Worm (Caenorhabditis elegans) whole organism, L4 larva: Measurements from ENCODE around the gene Y46E12A.5.

Source experiments
- F26F4.8 ChIP-seq: fragments of 200-800 bp; sonication (Bioruptor generic); conservative IDR thresholded peaks from 2 replicates; pipeline ENCODE4 v1.3.6; 2022; ENCODE audit warnings: missing genetic modification characterization, missing compliant biosample characterization
- F49E8.2 ChIP-seq: sonication (generic microtip); optimal IDR thresholded peaks from 2 replicates; lab custom pipeline; 2016; ENCODE audit warnings: missing compliant biosample characterization, mild to moderate bottlenecking, missing genetic modification characterization, borderline replicate concordance
- R02D3.7 ChIP-seq: fragments of 150-350 bp; sonication (generic microtip); optimal IDR thresholded peaks from 3 replicates; lab custom pipeline; 2014; ENCODE audit warnings: missing biosample characterization, missing genetic modification characterization
- T26A8.4 ChIP-seq: fragments of 200-800 bp; sonication (Bioruptor generic); IDR thresholded peaks from 2 replicates; pipeline ENCODE4 v1.3.6; 2022; ENCODE audit warnings: missing genetic modification characterization, missing compliant biosample characterization
- Y48G9A.11 ChIP-seq: fragments of 200-800 bp; sonication (Bioruptor generic); IDR thresholded peaks from 2 replicates; pipeline ENCODE4 v1.3.6; 2022; ENCODE audit warnings: missing genetic modification reagents, missing genetic modification characterization, missing compliant biosample characterization
- Y5F2A.4 ChIP-seq: fragments of 200-800 bp; sonication (Bioruptor generic); optimal IDR thresholded peaks from 2 replicates; lab custom pipeline; 2018; ENCODE audit warnings: mild to moderate bottlenecking, missing genetic modification characterization, missing compliant biosample characterization
- ZK546.5 ChIP-seq, 2 experiments: sonication (generic microtip); optimal IDR thresholded peaks; 2 replicates each; lab custom pipeline; 2017; ENCODE audit warnings: missing biosample characterization in 2 of 2, missing genetic modification characterization in 2 of 2
- aly-2 ChIP-seq: sonication (generic microtip); optimal IDR thresholded peaks from 2 replicates; lab custom pipeline; 2018; ENCODE audit warnings: missing biosample characterization, missing genetic modification characterization
- arid-1 ChIP-seq: fragments of 200-800 bp; sonication (Bioruptor generic); conservative IDR thresholded peaks from 2 replicates; pipeline ENCODE4 v1.3.6; 2022; ENCODE audit warnings: missing genetic modification reagents, missing genetic modification characterization, missing compliant biosample characterization
- attf-4 ChIP-seq: sonication (generic microtip); optimal IDR thresholded peaks from 3 replicates; lab custom pipeline; 2017; ENCODE audit warnings: missing biosample characterization, missing genetic modification characterization
- ctbp-1 ChIP-seq: fragments of 200-800 bp; sonication (Bioruptor generic); IDR thresholded peaks from 2 replicates; pipeline ENCODE4 v1.3.6; 2022; ENCODE audit warnings: missing genetic modification reagents, missing genetic modification characterization, missing compliant biosample characterization
- daf-12 ChIP-seq: fragments of 150-350 bp; optimal IDR thresholded peaks from 2 replicates; lab custom pipeline; 2014; ENCODE audit warnings: missing biosample characterization, missing genetic modification reagents, missing genetic modification characterization
- daf-16 ChIP-seq, 3 experiments: sonication (generic microtip); optimal IDR thresholded peaks; 2 replicates each; lab custom pipeline; 2016 to 2017; ENCODE audit warnings: missing genetic modification characterization in 3 of 3, missing genetic modification reagents in 3 of 3, mild to moderate bottlenecking in 2 of 3, missing compliant biosample characterization in 2 of 3, missing biosample characterization in 1 of 3, moderate library complexity in 1 of 3
- daf-19 ChIP-seq: fragments of 200-800 bp; sonication (Bioruptor generic); conservative IDR thresholded peaks from 2 replicates; pipeline ENCODE4 v1.3.6; 2022; ENCODE audit warnings: missing genetic modification characterization, missing compliant biosample characterization
- daf-8 ChIP-seq: fragments of 200-800 bp; sonication (Bioruptor generic); IDR thresholded peaks from 2 replicates; pipeline ENCODE4 v1.3.6; 2022; ENCODE audit warnings: missing genetic modification characterization, missing compliant biosample characterization
- dmd-6 ChIP-seq: fragments of 200-800 bp; sonication (Bioruptor generic); IDR thresholded peaks from 2 replicates; pipeline ENCODE4 v1.3.6; 2022; ENCODE audit warnings: missing genetic modification reagents, missing genetic modification characterization, missing compliant biosample characterization
- dmd-8 ChIP-seq: fragments of 200-800 bp; sonication (Bioruptor generic); IDR thresholded peaks from 2 replicates; pipeline ENCODE4 v1.3.6; 2022; ENCODE audit warnings: missing genetic modification characterization, missing compliant biosample characterization
- egl-27 ChIP-seq: sonication (generic microtip); optimal IDR thresholded peaks from 3 replicates; lab custom pipeline; 2017; ENCODE audit warnings: missing biosample characterization, missing genetic modification reagents, missing genetic modification characterization
- egl-43 ChIP-seq: fragments of 200-800 bp; sonication (Bioruptor generic); IDR thresholded peaks from 2 replicates; pipeline ENCODE4 v1.3.6; 2022; ENCODE audit warnings: missing genetic modification reagents, missing genetic modification characterization, missing compliant biosample characterization
- fos-1 ChIP-seq: fragments of 150-350 bp; optimal IDR thresholded peaks from 2 replicates; lab custom pipeline; 2014; ENCODE audit warnings: missing biosample characterization, missing genetic modification characterization
- hlh-11 ChIP-seq: fragments of 200-800 bp; sonication (Bioruptor generic); optimal IDR thresholded peaks from 2 replicates; lab custom pipeline; 2018; ENCODE audit warnings: mild to moderate bottlenecking, missing genetic modification characterization, missing compliant biosample characterization
- lim-7 ChIP-seq: fragments of 200-800 bp; sonication (Bioruptor generic); IDR thresholded peaks from 2 replicates; pipeline ENCODE4 v1.3.6; 2022; ENCODE audit warnings: missing genetic modification characterization, missing compliant biosample characterization
- lin-13 ChIP-seq: fragments of 150-350 bp; optimal IDR thresholded peaks from 2 replicates; lab custom pipeline; 2014; ENCODE audit warnings: missing biosample characterization, missing genetic modification reagents, missing genetic modification characterization
- lin-38 ChIP-seq: fragments of 200-800 bp; sonication (Bioruptor generic); IDR thresholded peaks from 2 replicates; pipeline ENCODE4 v1.3.6; 2022; ENCODE audit warnings: missing genetic modification reagents, missing genetic modification characterization, missing compliant biosample characterization
- mdl-1 ChIP-seq, 2 experiments: fragments of 150-350 bp in 1 of 2; sonication (generic microtip) in 1 of 2; optimal IDR thresholded peaks; 2 replicates each; lab custom pipeline; 2014 to 2017; ENCODE audit warnings: missing biosample characterization in 2 of 2, missing genetic modification characterization in 2 of 2
- mep-1 ChIP-seq: fragments of 150-350 bp; sonication (generic microtip); optimal IDR thresholded peaks from 3 replicates; lab custom pipeline; 2014; ENCODE audit warnings: missing biosample characterization, missing genetic modification characterization
- mxl-2 ChIP-seq: fragments of 200-800 bp; sonication (Bioruptor generic); conservative IDR thresholded peaks from 2 replicates; pipeline ENCODE4 v1.3.6; 2022; ENCODE audit warnings: missing genetic modification reagents, missing genetic modification characterization, missing compliant biosample characterization
- nhr-77 ChIP-seq: fragments of 150-350 bp; optimal IDR thresholded peaks from 2 replicates; lab custom pipeline; 2014; ENCODE audit warnings: missing biosample characterization, missing genetic modification characterization
- pha-4 ChIP-seq, 2 experiments: fragments of 150-350 bp in 1 of 2; fragments of 200-800 bp in 1 of 2; sonication (Bioruptor generic) in 1 of 2; IDR thresholded peaks in 1 of 2; optimal IDR thresholded peaks in 1 of 2; 2 replicates each; pipeline versions ENCODE4 v1.3.6 to Lab custom; 2014 to 2022; ENCODE audit warnings: missing genetic modification characterization in 2 of 2, missing genetic modification reagents in 2 of 2, missing biosample characterization in 1 of 2, missing compliant biosample characterization in 1 of 2
- php-3 ChIP-seq: fragments of 200-800 bp; sonication (Bioruptor generic); IDR thresholded peaks from 2 replicates; pipeline ENCODE4 v1.3.6; 2022; ENCODE audit warnings: missing genetic modification reagents, missing genetic modification characterization, missing compliant biosample characterization
- rbr-2 ChIP-seq: sonication (generic microtip); optimal IDR thresholded peaks from 2 replicates; lab custom pipeline; 2016; ENCODE audit warnings: missing genotype, missing genetic modification characterization, missing compliant biosample characterization
- set-16 ChIP-seq: fragments of 200-800 bp; sonication (Bioruptor generic); IDR thresholded peaks from 2 replicates; pipeline ENCODE4 v1.3.6; 2022; ENCODE audit warnings: missing genetic modification reagents, missing genetic modification characterization, missing compliant biosample characterization
- tag-97 ChIP-seq: fragments of 200-800 bp; sonication (Bioruptor generic); IDR thresholded peaks from 2 replicates; pipeline ENCODE4 v1.3.6; 2022; ENCODE audit warnings: missing genetic modification characterization, missing compliant biosample characterization
- unc-62 ChIP-seq, 3 experiments: fragments of 150-350 bp in 1 of 3; sonication (generic microtip); optimal IDR thresholded peaks in 2 of 3; peaks in 1 of 3; 1 replicate in 1 of 3; 2 replicates in 2 of 3; lab custom pipeline; 2014 to 2017; ENCODE audit warnings: missing biosample characterization in 3 of 3, missing genetic modification characterization in 3 of 3, missing genetic modification reagents in 3 of 3, missing genotype in 1 of 3
- ztf-11 ChIP-seq: fragments of 150-350 bp; optimal IDR thresholded peaks from 2 replicates; lab custom pipeline; 2014; ENCODE audit warnings: missing biosample characterization, missing genetic modification characterization
- ztf-7 ChIP-seq: fragments of 150-350 bp; optimal IDR thresholded peaks from 2 replicates; lab custom pipeline; 2014; ENCODE audit warnings: missing biosample characterization, missing genetic modification characterization

The Y46E12A.5 gene

ce11 chrIII:1745450-1746127, 12.5 kb downstream of the Y46E12A.5 start (continued):
- TF ChIP-seq php-3 (GFP tag; lab: Robert Waterston, UW): no peak
- no peak for TF ChIP-seq T26A8.4
- no peak for TF ChIP-seq mxl-2 (GFP tag; lab: Robert Waterston, UW)
- no peak for TF ChIP-seq aly-2
- no peak for TF ChIP-seq R02D3.7 (tag; lab: Kevin White, UChicago)
- no peak for TF ChIP-seq set-16 (GFP tag; lab: Robert Waterston, UW)
- no peak for TF ChIP-seq egl-27 (tag; lab: Kevin White, UChicago)
- TF ChIP-seq ZK546.5 (tag; optimal IDR thresholded peaks at IDR 0.05; lab: Kevin White, UChicago): no peak
- TF ChIP-seq mdl-1 (tag; optimal IDR thresholded peaks at IDR 0.05; lab: Kevin White, UChicago): no peak
- no peak for TF ChIP-seq daf-12 (tag; lab: Kevin White, UChicago)
- TF ChIP-seq lim-7 (GFP tag; lab: Robert Waterston, UW): no peak
- no peak for TF ChIP-seq F49E8.2 (tag; lab: Kevin White, UChicago)
- TF ChIP-seq ctbp-1 (GFP tag; lab: Robert Waterston, UW): 0 out of 2 replicates have a peak, but pooled peaks have one; percentile 24
- TF ChIP-seq ztf-7 (tag; lab: Kevin White, UChicago): no peak

ce11 chrIII:1744486-1744885, 13.6 kb downstream of the Y46E12A.5 start:
- TF ChIP-seq mep-1: no peak
- TF ChIP-seq attf-4 (tag; lab: Kevin White, UChicago): no peak
- no peak for TF ChIP-seq daf-12 (tag; lab: Kevin White, UChicago)
- TF ChIP-seq dmd-8: 0 out of 2 replicates have a peak, but pooled peaks have one; percentile 43
- TF ChIP-seq tag-97 (GFP tag; lab: Robert Waterston, UW): no peak
- TF ChIP-seq lin-38 (GFP tag; lab: Robert Waterston, UW): peak; percentile 61
- peak; percentile 62; the same call in 1 of the 2 replicates for TF ChIP-seq egl-43 (GFP tag; lab: Robert Waterston, UW)
- 0 out of 2 replicates have a peak, but pooled peaks have one; percentile 19 for TF ChIP-seq dmd-6 (GFP tag; lab: Robert Waterston, UW)
- no peak for TF ChIP-seq rbr-2
- no peak for TF ChIP-seq daf-19 (GFP tag; lab: Robert Waterston, UW)
- no peak for TF ChIP-seq mdl-1 (tag; optimal IDR thresholded peaks at IDR 0.05; lab: Kevin White, UChicago)
- TF ChIP-seq F26F4.8 (GFP tag; lab: Robert Waterston, UW): peak; percentile 67; the same call in 1 of the 2 replicates
- no peak for TF ChIP-seq hlh-11 (tag; lab: Kevin White, UChicago)
- TF ChIP-seq fos-1 (tag; lab: Kevin White, UChicago): no peak
- TF ChIP-seq pha-4 (GFP tag; IDR thresholded peaks at IDR 0.05; lab: Robert Waterston, UW): 0 out of 2 replicates have a peak, but pooled peaks have one; percentile 24
- TF ChIP-seq pha-4 (tag; optimal IDR thresholded peaks at IDR 0.05; lab: Kevin White, UChicago): no peak
- no peak for TF ChIP-seq unc-62 (GFP tag; optimal IDR thresholded peaks at IDR 0.05 in 1 of 2; lab: Kevin White, UChicago)
- TF ChIP-seq unc-62 (tag; optimal IDR thresholded peaks at IDR 0.05; lab: Kevin White, UChicago): no peak
- TF ChIP-seq daf-16 (GFP tag; optimal IDR thresholded peaks at IDR 0.05; lab: Kevin White, UChicago): peak in 1 of 2 experiments; percentile 31
- TF ChIP-seq daf-16 (tag; optimal IDR thresholded peaks at IDR 0.05; lab: Kevin White, UChicago): no peak
- peak; percentile 32 for TF ChIP-seq lin-13 (GFP tag; lab: Kevin White, UChicago)
- TF ChIP-seq php-3 (GFP tag; lab: Robert Waterston, UW): no peak
- no peak for TF ChIP-seq ztf-11 (tag; lab: Kevin White, UChicago)
- no peak for TF ChIP-seq nhr-77 (tag; lab: Kevin White, UChicago)
- no peak for TF ChIP-seq daf-8 (GFP tag; lab: Robert Waterston, UW)
- no peak for TF ChIP-seq arid-1 (GFP tag; lab: Robert Waterston, UW)
- no peak for TF ChIP-seq ztf-7 (tag; lab: Kevin White, UChicago)
- 0 out of 2 replicates have a peak, but pooled peaks have one; percentile 31 for TF ChIP-seq Y48G9A.11 (GFP tag; lab: Robert Waterston, UW)
- TF ChIP-seq Y5F2A.4 (GFP tag; lab: Kevin White, UChicago): no peak
